Worm (Caenorhabditis elegans) whole organism, young adult: ENCODE results near the gene F17E9.4.

Experiments used
- C17E4.6 ChIP-seq: fragments of 200-800 bp; sonication (Bioruptor generic); IDR thresholded peaks from 2 replicates; pipeline ENCODE4 v1.3.6; 2022; ENCODE audit warnings: missing genetic modification reagents, missing genetic modification characterization, missing compliant biosample characterization
- F52B5.7 ChIP-seq: sonication (generic microtip); optimal IDR thresholded peaks from 2 replicates; lab custom pipeline; 2016; ENCODE audit warnings: mild to moderate bottlenecking, missing genetic modification characterization, missing compliant biosample characterization
- Y79H2A.3 ChIP-seq: fragments of 200-800 bp; sonication (Bioruptor generic); conservative IDR thresholded peaks from 2 replicates; pipeline ENCODE4 v1.3.6; 2022; ENCODE audit warnings: missing genetic modification reagents, missing genetic modification characterization, missing compliant biosample characterization
- attf-5 ChIP-seq: fragments of 200-800 bp; sonication (Bioruptor generic); optimal IDR thresholded peaks from 2 replicates; lab custom pipeline; 2018; ENCODE audit warnings: mild to moderate bottlenecking, missing genetic modification characterization, missing compliant biosample characterization
- rpc-1 ChIP-seq, 2 experiments: fragments of 150-350 bp in 1 of 2; sonication (generic microtip) in 1 of 2; optimal IDR thresholded peaks; 2 replicates each; lab custom pipeline; 2014 to 2018; ENCODE audit warnings: missing biosample characterization in 1 of 2, missing genetic modification characterization in 1 of 2, missing genetic modification reagents in 1 of 2, missing genotype in 1 of 2
- snpc-1.3 ChIP-seq: sonication (generic microtip); optimal IDR thresholded peaks from 2 replicates; lab custom pipeline; 2017; ENCODE audit warnings: missing genetic modification characterization, mild to moderate bottlenecking, missing compliant biosample characterization, antibody characterized with exemption, moderate library complexity, missing genotype, missing genetic modification reagents; ENCODE audit not compliant: insufficient read depth
- ztf-26 ChIP-seq: sonication (generic microtip); optimal IDR thresholded peaks from 2 replicates; lab custom pipeline; 2017; ENCODE audit warnings: missing genetic modification characterization, missing compliant biosample characterization

DNA sequence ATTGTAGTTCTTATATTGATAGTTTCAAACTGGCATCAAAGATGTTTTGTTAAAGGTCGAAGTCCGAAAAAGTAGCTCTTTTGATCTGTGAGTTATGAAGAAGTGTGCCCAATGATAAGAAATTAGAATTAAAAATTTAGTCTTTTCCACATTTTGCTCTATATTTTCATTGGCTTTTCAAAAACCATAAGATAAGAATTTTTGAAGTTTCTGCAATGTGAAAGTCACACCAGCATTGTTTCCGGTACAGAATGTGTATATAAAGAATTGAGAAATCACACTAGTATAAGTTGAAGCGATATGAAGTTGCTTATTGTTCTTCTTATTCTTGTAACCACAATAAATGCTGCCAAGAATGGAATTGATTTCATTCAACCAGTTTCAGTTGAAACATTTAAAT, 15.6 kb upstream of the F17E9.4 start, which contains the start of gene lys-10:
- no peak for TF ChIP-seq rpc-1 (optimal IDR thresholded peaks at IDR 0.05; lab: Kevin White, UChicago)
- TF ChIP-seq rpc-1 (tag; optimal IDR thresholded peaks at IDR 0.05; lab: Kevin White, UChicago) = no peak
- TF ChIP-seq F52B5.7 (tag; lab: Kevin White, UChicago) = no peak
- TF ChIP-seq ztf-26 (tag; lab: Kevin White, UChicago) = no peak
- TF ChIP-seq attf-5 (GFP tag; lab: Kevin White, UChicago) = no peak
- TF ChIP-seq Y79H2A.3 = no peak
- no peak for TF ChIP-seq C17E4.6 (GFP tag; lab: Robert Waterston, UW)
- no peak for TF ChIP-seq snpc-1.3
